Worm (Caenorhabditis elegans): ENCODE results near the gene F14H8.8.

ce11 chrV:15054733-15055132 lies 25.5 kb downstream of the F14H8.8 start:
- no peak for TF ChIP-seq hif-1 (tag; optimal IDR thresholded peaks at IDR 0.05)
- no peak for TF ChIP-seq mep-1 (tag; optimal IDR thresholded peaks at IDR 0.05)
- no peak for TF ChIP-seq dmd-6 (GFP tag; IDR thresholded peaks at IDR 0.05)
- TF ChIP-seq pha-4 (GFP tag; IDR thresholded peaks at IDR 0.05) = no peak
- TF ChIP-seq pha-4 (tag; optimal IDR thresholded peaks at IDR 0.05) = no peak
- TF ChIP-seq mdl-1 (tag; optimal IDR thresholded peaks at IDR 0.05) = no peak
- TF ChIP-seq zfp-3 (GFP tag; conservative IDR thresholded peaks at IDR 0.05) = no peak
- no peak for TF ChIP-seq unc-62 (GFP tag; optimal IDR thresholded peaks at IDR 0.05 in 1 of 2)
- no peak for TF ChIP-seq unc-62 (tag; optimal IDR thresholded peaks at IDR 0.05)
- TF ChIP-seq hlh-30 (tag; optimal IDR thresholded peaks at IDR 0.05; ENCODE audit: insufficient read depth) = no peak
- TF ChIP-seq attf-4 (tag; optimal IDR thresholded peaks at IDR 0.05) = no peak
- TF ChIP-seq lsy-2 (tag; optimal IDR thresholded peaks at IDR 0.05) = no peak
- no peak for TF ChIP-seq lin-39 (tag; optimal IDR thresholded peaks at IDR 0.05)
- no peak for TF ChIP-seq R02D3.7 (tag; optimal IDR thresholded peaks at IDR 0.05)
